Worm (Caenorhabditis elegans) whole organism, early embryonic: Measurements from ENCODE around the gene T25B2.2.
A peak's percentile ranks its signal among the peaks of the same experiment; 100 is the strongest.

Experiments used
- B0310.2 ChIP-seq: sonication (generic microtip); optimal IDR thresholded peaks from 2 replicates; lab custom pipeline; 2016; ENCODE audit warnings: mild to moderate bottlenecking, missing genetic modification characterization, missing compliant biosample characterization
- aly-1 ChIP-seq: sonication (generic microtip); optimal IDR thresholded peaks from 2 replicates; lab custom pipeline; 2016; ENCODE audit warnings: missing genetic modification characterization, missing compliant biosample characterization
- ama-1 ChIP-seq: fragments of 150-350 bp; optimal IDR thresholded peaks from 2 replicates; lab custom pipeline; 2014
- ceh-36 ChIP-seq: sonication (generic microtip); optimal IDR thresholded peaks from 2 replicates; lab custom pipeline; 2016; ENCODE audit warnings: missing genetic modification characterization, inconsistent platforms, missing compliant biosample characterization
- hnd-1 ChIP-seq: sonication (generic microtip); optimal IDR thresholded peaks from 2 replicates; lab custom pipeline; 2016; ENCODE audit warnings: missing genetic modification characterization, missing compliant biosample characterization
- pes-1 ChIP-seq: fragments of 200-800 bp; sonication (Bioruptor generic); IDR thresholded peaks from 2 replicates; pipeline ENCODE4 v1.3.6; 2022; ENCODE audit warnings: missing genetic modification reagents, missing genetic modification characterization, missing compliant biosample characterization
- scrt-1 ChIP-seq: fragments of 200-800 bp; sonication (Bioruptor generic); IDR thresholded peaks from 2 replicates; pipeline ENCODE4 v1.3.6; 2022; ENCODE audit warnings: missing genetic modification characterization, missing compliant biosample characterization
- sea-1 ChIP-seq: fragments of 200-800 bp; sonication (Bioruptor generic); conservative IDR thresholded peaks from 2 replicates; pipeline ENCODE4 v1.3.6; 2022; ENCODE audit warnings: missing genetic modification characterization, missing compliant biosample characterization
- tbx-11 ChIP-seq: fragments of 200-800 bp; sonication (Bioruptor generic); IDR thresholded peaks from 2 replicates; pipeline ENCODE4 v1.3.6; 2022; ENCODE audit warnings: missing genetic modification characterization, missing compliant biosample characterization
- tra-4 ChIP-seq: sonication (generic microtip); optimal IDR thresholded peaks from 2 replicates; lab custom pipeline; 2017; ENCODE audit warnings: missing genetic modification characterization, missing compliant biosample characterization

- TF ChIP-seq aly-1 (tag; lab: Kevin White, UChicago) (no peak), ceh-36 (tag; lab: Kevin White, UChicago) (no peak), hnd-1 (tag; lab: Kevin White, UChicago) (no peak), sea-1 (GFP tag; lab: Robert Waterston, UW) (0 out of 2 replicates have a peak, but pooled peaks have one; percentile 28), ama-1 (lab: Kevin White, UChicago) (no peak), pes-1 (GFP tag; lab: Robert Waterston, UW) (no peak), tbx-11 (GFP tag; lab: Robert Waterston, UW) (no peak), tra-4 (no peak), B0310.2 (tag; lab: Kevin White, UChicago) (no peak), scrt-1 (0 out of 2 replicates have a peak, but pooled peaks have one; percentile 47)
Observed at ce11 chrX:6150949-6151519, 18.4 kb upstream of the T25B2.2 start.
